Worm (Caenorhabditis elegans) whole organism, young adult: Measurements from ENCODE around the gene T21E8.4.

Source experiments
- B0336.3 ChIP-seq: fragments of 200-800 bp; sonication (Bioruptor generic); IDR thresholded peaks from 2 replicates; pipeline ENCODE4 v1.3.6; 2022; ENCODE audit warnings: missing genetic modification characterization, missing compliant biosample characterization
- F57A8.1 ChIP-seq: fragments of 200-800 bp; sonication (Bioruptor generic); optimal IDR thresholded peaks from 2 replicates; lab custom pipeline; 2018; ENCODE audit warnings: mild to moderate bottlenecking, missing genetic modification characterization, moderate library complexity, missing compliant biosample characterization
- Y53G8AR.9 ChIP-seq: fragments of 200-800 bp; sonication (Bioruptor generic); conservative IDR thresholded peaks from 2 replicates; pipeline ENCODE4 v1.3.6; 2022; ENCODE audit warnings: missing genetic modification reagents, missing genetic modification characterization, missing compliant biosample characterization
- ceh-58 ChIP-seq: fragments of 200-800 bp; sonication (Bioruptor generic); IDR thresholded peaks from 2 replicates; pipeline ENCODE4 v1.3.6; 2022; ENCODE audit warnings: missing genetic modification characterization, missing compliant biosample characterization
- ceh-91 ChIP-seq: fragments of 200-800 bp; sonication (Bioruptor generic); IDR thresholded peaks from 2 replicates; pipeline ENCODE4 v1.3.6; 2022; ENCODE audit warnings: missing genetic modification reagents, missing genetic modification characterization, missing compliant biosample characterization
- lin-26 ChIP-seq: fragments of 200-800 bp; sonication (Bioruptor generic); IDR thresholded peaks from 2 replicates; pipeline ENCODE4 v1.3.6; 2022; ENCODE audit warnings: missing genetic modification reagents, missing genetic modification characterization, missing compliant biosample characterization
- tlf-1 ChIP-seq: fragments of 200-800 bp; sonication (Bioruptor generic); optimal IDR thresholded peaks from 2 replicates; lab custom pipeline; 2018; ENCODE audit warnings: mild to moderate bottlenecking, missing genetic modification characterization, missing compliant biosample characterization
- zim-3 ChIP-seq: sonication (generic microtip); optimal IDR thresholded peaks from 2 replicates; lab custom pipeline; 2017; ENCODE audit warnings: mild to moderate bottlenecking, missing genetic modification characterization, moderate library complexity, missing compliant biosample characterization
- ztf-25 ChIP-seq: fragments of 200-800 bp; sonication (Bioruptor generic); IDR thresholded peaks from 2 replicates; pipeline ENCODE4 v1.3.6; 2022; ENCODE audit warnings: missing genetic modification reagents, missing genetic modification characterization, missing compliant biosample characterization

DNA sequence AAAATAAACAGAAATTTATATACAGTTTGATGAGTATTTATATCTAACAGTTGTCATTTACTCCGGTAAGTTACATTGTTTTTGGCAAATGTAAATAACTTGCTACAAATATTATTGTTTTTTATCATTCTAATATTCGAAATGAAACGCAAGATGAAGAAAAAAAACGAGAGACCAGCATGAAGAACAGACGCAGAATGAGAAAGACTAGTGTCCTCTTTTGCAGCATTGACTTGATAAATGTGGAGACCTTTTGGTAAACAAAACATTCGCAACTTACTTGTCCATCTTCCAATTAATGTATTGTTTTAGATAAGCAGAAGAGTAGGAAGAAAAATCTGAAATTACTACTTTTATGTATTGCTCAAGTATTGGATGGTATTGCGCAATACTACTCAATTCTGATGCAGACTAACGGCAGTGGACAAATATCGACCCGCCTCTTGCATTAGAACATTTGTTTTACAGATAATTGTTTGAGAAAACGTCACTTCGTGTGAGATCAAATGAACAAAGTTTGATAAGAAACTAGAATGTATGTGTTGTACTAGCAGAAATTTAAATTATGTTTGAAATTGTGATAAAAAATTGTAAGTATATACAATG, 3.4 kb upstream of the T21E8.4 start, which contains the start of gene pgp-6:
- TF ChIP-seq ceh-58 (GFP tag; lab: Robert Waterston, UW): no peak
- TF ChIP-seq Y53G8AR.9 (GFP tag; lab: Robert Waterston, UW): no peak
- no peak for TF ChIP-seq B0336.3 (GFP tag; lab: Robert Waterston, UW)
- no peak for TF ChIP-seq zim-3 (tag; lab: Kevin White, UChicago)
- TF ChIP-seq F57A8.1 (GFP tag; lab: Kevin White, UChicago): no peak
- TF ChIP-seq ztf-25: no peak
- no peak for TF ChIP-seq tlf-1 (GFP tag; lab: Kevin White, UChicago)
- no peak for TF ChIP-seq lin-26 (GFP tag; lab: Robert Waterston, UW)
- TF ChIP-seq ceh-91 (GFP tag; lab: Robert Waterston, UW): no peak
